Fruit fly (Drosophila melanogaster): ENCODE data around the gene CG9609.

Gene CG9609

DNA sequence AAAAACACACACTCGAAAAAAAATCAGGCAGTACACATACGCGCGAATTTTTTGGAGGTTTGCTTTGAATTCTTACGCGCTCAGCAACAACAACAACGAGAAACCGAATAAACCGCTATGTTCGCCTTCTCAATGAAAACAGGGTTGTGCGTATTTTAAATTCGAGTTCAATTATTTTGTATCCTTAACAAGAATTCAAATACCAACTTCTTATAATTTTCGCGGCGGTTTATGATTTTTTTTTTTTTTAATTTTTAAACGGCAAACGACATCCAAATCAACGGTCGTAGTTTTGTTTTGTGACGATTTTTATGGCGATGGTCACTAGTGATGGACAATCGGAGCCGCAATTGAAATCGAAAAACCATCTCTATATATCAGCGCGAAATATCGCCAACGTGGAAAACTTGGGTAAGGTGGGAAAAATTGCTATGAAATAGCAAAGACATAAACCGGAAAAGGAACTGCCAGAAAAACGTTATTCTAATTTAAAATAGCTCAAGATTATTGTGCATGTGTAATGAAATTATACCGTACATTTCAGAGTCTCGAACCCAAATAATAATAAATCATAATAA, 35.1 kb downstream of the CG9609 start, which contains the start of gene goe (continued):
- TF ChIP-seq Nf-YA (GFP tag; IDR thresholded peaks at IDR 0.05) (peak; percentile 57; the same call in 1 of the 2 replicates), gro (GFP tag; optimal IDR thresholded peaks at IDR 0.05) (peak; percentile 94), sd (tag; optimal IDR thresholded peaks at IDR 0.05) (peak; percentile 4), Oaz (GFP tag; IDR thresholded peaks at IDR 0.05) (peak; percentile 71), Rx (GFP tag; IDR thresholded peaks at IDR 0.05) (peak; percentile 69), slou (GFP tag; optimal IDR thresholded peaks at IDR 0.05) (peak; percentile 86), slp2 (GFP tag; optimal IDR thresholded peaks at IDR 0.05) (peak; percentile 79), CG1647 (GFP tag; optimal IDR thresholded peaks at IDR 0.05) (peak; percentile 40), CG4404 (GFP tag; IDR thresholded peaks at IDR 0.05) (peak; percentile 20; the same call in 1 of the 2 replicates), CG3281 (GFP tag; optimal IDR thresholded peaks at IDR 0.05) (peak; percentile 77), CG42726 (GFP tag; IDR thresholded peaks at IDR 0.05; ENCODE audit: partially characterized antibody) (peak; percentile 95), schlank (tag; optimal IDR thresholded peaks at IDR 0.05) (peak; percentile 86), rib (GFP tag; IDR thresholded peaks at IDR 0.05) (no peak; the same call in 1 of the 2 replicates), stwl (tag; optimal IDR thresholded peaks at IDR 0.05) (peak; percentile 61), Stat92E (GFP tag; optimal IDR thresholded peaks at IDR 0.05) (peak in 1 of 3 experiments; percentile 39), ac (GFP tag; optimal IDR thresholded peaks at IDR 0.05) (peak; percentile 36), CG7786 (GFP tag; optimal IDR thresholded peaks at IDR 0.05) (peak; percentile 80), Blimp-1 (GFP tag; optimal IDR thresholded peaks at IDR 0.05) (peak; percentile 31), CG4820 (GFP tag; optimal IDR thresholded peaks at IDR 0.05) (no peak), CG14441 (GFP tag; IDR thresholded peaks at IDR 0.05) (peak; percentile 78), CG8290 (GFP tag; optimal IDR thresholded peaks at IDR 0.05) (peak; percentile 83), CG8290 (tag; optimal IDR thresholded peaks at IDR 0.05) (peak in 1 of 2 experiments; percentile 90), HLHmδ (GFP tag; optimal IDR thresholded peaks at IDR 0.05) (no peak), CG12104 (GFP tag; optimal IDR thresholded peaks at IDR 0.05) (peak; percentile 68), CG5245 (GFP tag; optimal IDR thresholded peaks at IDR 0.05) (peak; percentile 33), CG7357 (GFP tag; IDR thresholded peaks at IDR 0.05) (no peak), CG13123 (GFP tag; optimal IDR thresholded peaks at IDR 0.05) (peak; percentile 81), gce (GFP tag; IDR thresholded peaks at IDR 0.05) (peak; percentile 66; the same call in 2 of the 3 replicates), H15 (GFP tag; IDR thresholded peaks at IDR 0.05) (peak; percentile 68; the same call in 2 of the 3 replicates), row (GFP tag; IDR thresholded peaks at IDR 0.05) (peak; percentile 76), insv (GFP tag; optimal IDR thresholded peaks at IDR 0.05) (peak in 1 of 2 experiments; percentile 78), E2f1 (GFP tag; IDR thresholded peaks at IDR 0.05) (peak; percentile 76), cas (GFP tag; IDR thresholded peaks at IDR 0.05) (no peak; the same call in 1 of the 2 replicates), CG2120 (GFP tag; optimal IDR thresholded peaks at IDR 0.05) (peak; percentile 89), fd64A (GFP tag; optimal IDR thresholded peaks at IDR 0.05) (no peak), CG18764 (GFP tag; optimal IDR thresholded peaks at IDR 0.05) (peak; percentile 47), tin (GFP tag; optimal IDR thresholded peaks at IDR 0.05) (peak; percentile 72), Doc2 (GFP tag; IDR thresholded peaks at IDR 0.05) (no peak), trh (GFP tag; optimal IDR thresholded peaks at IDR 0.05) (peak; percentile 72), mld (GFP tag; IDR thresholded peaks at IDR 0.05; ENCODE audit: partially characterized antibody) (peak; percentile 65; the same call in 1 of the 3 replicates), CG11696 (GFP tag; IDR thresholded peaks at IDR 0.05) (no peak), chif (GFP tag; optimal IDR thresholded peaks at IDR 0.05) (peak; percentile 78 to 90), CG7372 (GFP tag; IDR thresholded peaks at IDR 0.05) (peak; percentile 58; the same call in 1 of the 2 replicates), Dip3 (GFP tag; optimal IDR thresholded peaks at IDR 0.05) (peak; percentile 86), Side (GFP tag; optimal IDR thresholded peaks at IDR 0.05) (peak; percentile 87), CG15514 (GFP tag; optimal IDR thresholded peaks at IDR 0.05) (peak; percentile 88), Kr (GFP tag; optimal IDR thresholded peaks at IDR 0.05) (no peak), Dek (tag; optimal IDR thresholded peaks at IDR 0.05) (peak; percentile 82), CG16863 (GFP tag; optimal IDR thresholded peaks at IDR 0.05) (peak; percentile 56), Xrp1 (GFP tag; IDR thresholded peaks at IDR 0.05) (peak; percentile 54), lbe (GFP tag; optimal IDR thresholded peaks at IDR 0.05) (peak; percentile 16)
